Worm (Caenorhabditis elegans) whole organism, L4 larva: ENCODE data around the gene jun-1.

Source experiments
- F49E8.2 ChIP-seq: sonication (generic microtip); optimal IDR thresholded peaks from 2 replicates; lab custom pipeline; 2016; ENCODE audit warnings: missing compliant biosample characterization, mild to moderate bottlenecking, missing genetic modification characterization, borderline replicate concordance
- Y75B8A.6 ChIP-seq: fragments of 200-800 bp; sonication (Bioruptor generic); IDR thresholded peaks from 2 replicates; pipeline ENCODE4 v1.3.6; 2022; ENCODE audit warnings: missing genetic modification reagents, missing genetic modification characterization, missing compliant biosample characterization
- ZK337.2 ChIP-seq: fragments of 200-800 bp; sonication (Bioruptor generic); IDR thresholded peaks from 2 replicates; pipeline ENCODE4 v1.3.6; 2022; ENCODE audit warnings: missing genetic modification reagents, missing genetic modification characterization, missing compliant biosample characterization
- aha-1 ChIP-seq: fragments of 150-350 bp; peaks from one replicate; lab custom pipeline; 2014; ENCODE audit warnings: missing biosample characterization, missing genetic modification characterization
- ama-1 ChIP-seq: fragments of 150-350 bp; optimal IDR thresholded peaks from 2 replicates; lab custom pipeline; 2014; ENCODE audit warnings: inconsistent platforms, mixed read lengths
- ceh-62 ChIP-seq: sonication (generic microtip); optimal IDR thresholded peaks from 2 replicates; lab custom pipeline; 2017; ENCODE audit warnings: missing biosample characterization, missing genetic modification characterization
- ctbp-1 ChIP-seq: fragments of 200-800 bp; sonication (Bioruptor generic); IDR thresholded peaks from 2 replicates; pipeline ENCODE4 v1.3.6; 2022; ENCODE audit warnings: missing genetic modification reagents, missing genetic modification characterization, missing compliant biosample characterization
- dmd-6 ChIP-seq: fragments of 200-800 bp; sonication (Bioruptor generic); IDR thresholded peaks from 2 replicates; pipeline ENCODE4 v1.3.6; 2022; ENCODE audit warnings: missing genetic modification reagents, missing genetic modification characterization, missing compliant biosample characterization
- duxl-1 ChIP-seq: sonication (generic microtip); optimal IDR thresholded peaks from 2 replicates; lab custom pipeline; 2016; ENCODE audit warnings: mild to moderate bottlenecking, missing genetic modification characterization, moderate library complexity, missing compliant biosample characterization; ENCODE audit not compliant: poor library complexity
- egl-27 ChIP-seq: sonication (generic microtip); optimal IDR thresholded peaks from 3 replicates; lab custom pipeline; 2017; ENCODE audit warnings: missing biosample characterization, missing genetic modification reagents, missing genetic modification characterization
- hif-1 ChIP-seq, 2 experiments: sonication (generic microtip); optimal IDR thresholded peaks; 2 replicates each; lab custom pipeline; 2016 to 2017; ENCODE audit warnings: missing compliant biosample characterization in 2 of 2, missing genetic modification characterization in 2 of 2, missing genetic modification reagents in 2 of 2, missing genotype in 2 of 2, mild to moderate bottlenecking in 1 of 2
- lim-7 ChIP-seq: fragments of 200-800 bp; sonication (Bioruptor generic); IDR thresholded peaks from 2 replicates; pipeline ENCODE4 v1.3.6; 2022; ENCODE audit warnings: missing genetic modification characterization, missing compliant biosample characterization
- madf-5 ChIP-seq, 2 experiments: fragments of 200-800 bp; sonication (Bioruptor generic); IDR thresholded peaks; 2 replicates each; pipeline ENCODE4 v1.3.6; 2022; ENCODE audit warnings: missing compliant biosample characterization in 2 of 2, missing genetic modification characterization in 2 of 2
- mes-2 ChIP-seq: sonication (generic microtip); optimal IDR thresholded peaks from 2 replicates; lab custom pipeline; 2016; ENCODE audit warnings: missing genotype, mild to moderate bottlenecking, missing genetic modification characterization, missing compliant biosample characterization; ENCODE audit not compliant: poor library complexity, severe bottlenecking
- nhr-10 ChIP-seq: fragments of 150-350 bp; optimal IDR thresholded peaks from 2 replicates; lab custom pipeline; 2014; ENCODE audit warnings: missing biosample characterization, missing genetic modification characterization
- nhr-111 ChIP-seq: fragments of 200-800 bp; sonication (Bioruptor generic); optimal IDR thresholded peaks from 2 replicates; lab custom pipeline; 2018; ENCODE audit warnings: mild to moderate bottlenecking, missing genetic modification characterization, missing compliant biosample characterization
- nhr-25 ChIP-seq: sonication (generic microtip); optimal IDR thresholded peaks from 2 replicates; lab custom pipeline; 2017; ENCODE audit warnings: missing genetic modification characterization, mild to moderate bottlenecking, missing compliant biosample characterization, antibody characterized with exemption, moderate library complexity, borderline replicate concordance; ENCODE audit not compliant: insufficient read depth
- nhr-77 ChIP-seq: fragments of 150-350 bp; optimal IDR thresholded peaks from 2 replicates; lab custom pipeline; 2014; ENCODE audit warnings: missing biosample characterization, missing genetic modification characterization
- pqm-1 ChIP-seq: sonication (generic microtip); optimal IDR thresholded peaks from 2 replicates; lab custom pipeline; 2017; ENCODE audit warnings: missing biosample characterization, missing genetic modification characterization
- saeg-2 ChIP-seq: fragments of 200-800 bp; sonication (Bioruptor generic); IDR thresholded peaks from 2 replicates; pipeline ENCODE4 v1.3.6; 2022; ENCODE audit warnings: missing genetic modification reagents, missing genetic modification characterization, missing compliant biosample characterization
- sdz-12 ChIP-seq: fragments of 200-800 bp; sonication (Bioruptor generic); optimal IDR thresholded peaks from 2 replicates; lab custom pipeline; 2018; ENCODE audit warnings: mild to moderate bottlenecking, missing genetic modification characterization, missing compliant biosample characterization
- set-16 ChIP-seq: fragments of 200-800 bp; sonication (Bioruptor generic); IDR thresholded peaks from 2 replicates; pipeline ENCODE4 v1.3.6; 2022; ENCODE audit warnings: missing genetic modification reagents, missing genetic modification characterization, missing compliant biosample characterization
- snpc-4 ChIP-seq: fragments of 150-350 bp; optimal IDR thresholded peaks from 2 replicates; lab custom pipeline; 2014; ENCODE audit warnings: missing biosample characterization, missing genetic modification characterization
- unc-39 ChIP-seq: sonication (generic microtip); optimal IDR thresholded peaks from 2 replicates; lab custom pipeline; 2017; ENCODE audit warnings: missing biosample characterization, missing genetic modification characterization
- unc-62 ChIP-seq, 3 experiments: fragments of 150-350 bp in 1 of 3; sonication (generic microtip); optimal IDR thresholded peaks in 2 of 3; peaks in 1 of 3; 1 replicate in 1 of 3; 2 replicates in 2 of 3; lab custom pipeline; 2014 to 2017; ENCODE audit warnings: missing biosample characterization in 3 of 3, missing genetic modification characterization in 3 of 3, missing genetic modification reagents in 3 of 3, missing genotype in 1 of 3

The jun-1 gene

ce11 chrII:9137803-9138202 lies 24.8 kb downstream of the jun-1 start, which contains the start of gene C16D2.3:
C16D2.3 (plus strand) TSS chrII:9138103.
- no peak for TF ChIP-seq ctbp-1 (GFP tag; lab: Robert Waterston, UW)
- no peak for TF ChIP-seq set-16 (GFP tag; lab: Robert Waterston, UW)
- no peak for TF ChIP-seq duxl-1 (tag; lab: Kevin White, UChicago)
- TF ChIP-seq saeg-2 (GFP tag; lab: Robert Waterston, UW): no peak
- TF ChIP-seq pqm-1: no peak
- TF ChIP-seq nhr-25: no peak
- no peak for TF ChIP-seq dmd-6 (GFP tag; lab: Robert Waterston, UW)
- TF ChIP-seq hif-1 (tag; optimal IDR thresholded peaks at IDR 0.05; lab: Kevin White, UChicago): no peak
- TF ChIP-seq sdz-12 (GFP tag; lab: Kevin White, UChicago): no peak
- no peak for TF ChIP-seq F49E8.2 (tag; lab: Kevin White, UChicago)
- TF ChIP-seq ZK337.2 (GFP tag; lab: Robert Waterston, UW): no peak
- TF ChIP-seq, all 104 proteins: peak for 0

ce11 chrII:9139172-9139700 lies 26.3 kb downstream of the jun-1 start, which contains the start of gene Y9C2UA.1:
Y9C2UA.1 (plus strand) TSS chrII:9139650.
- TF ChIP-seq unc-39 (tag; lab: Kevin White, UChicago) (no peak), aha-1 (tag; lab: Kevin White, UChicago) (peak; percentile 42)
- TF ChIP-seq, all 104 proteins: peak for 1

- TF ChIP-seq nhr-10 (tag; lab: Kevin White, UChicago): no peak
- TF ChIP-seq unc-62 (GFP tag; optimal IDR thresholded peaks at IDR 0.05 in 1 of 2; lab: Kevin White, UChicago): peak in 1 of 2 experiments; percentile 52
- no peak for TF ChIP-seq unc-62 (tag; optimal IDR thresholded peaks at IDR 0.05; lab: Kevin White, UChicago)
- no peak for TF ChIP-seq nhr-111 (GFP tag; lab: Kevin White, UChicago)
- no peak for TF ChIP-seq snpc-4 (tag; lab: Kevin White, UChicago)
Measured at ce11 chrII:9141110-9141509, 28.2 kb downstream of the jun-1 start.

DNA sequence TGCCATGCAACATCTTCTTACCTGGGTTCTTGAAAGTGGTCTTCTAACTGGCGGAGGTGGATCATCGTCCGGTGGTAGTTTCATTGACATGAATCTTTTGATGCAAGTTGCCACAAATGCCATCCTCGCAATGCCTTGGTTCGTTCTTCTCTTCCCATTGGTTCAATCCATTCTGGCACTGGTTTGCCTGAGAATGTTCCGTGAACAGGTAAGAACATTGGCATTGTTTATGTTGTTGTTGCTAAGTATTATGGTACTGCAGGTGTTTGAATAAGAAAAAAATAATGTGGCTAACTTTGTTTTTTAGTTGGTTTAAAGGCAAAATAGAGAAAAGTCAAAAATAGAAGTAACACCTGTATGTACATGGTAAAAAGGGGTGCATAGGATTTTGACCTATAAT lies 30.8 kb downstream of the jun-1 start:
- TF ChIP-seq egl-27 (tag; lab: Kevin White, UChicago) (no peak), unc-62 (GFP tag; optimal IDR thresholded peaks at IDR 0.05 in 1 of 2; lab: Kevin White, UChicago) (peak in 1 of 2 experiments; percentile 93), unc-62 (tag; optimal IDR thresholded peaks at IDR 0.05; lab: Kevin White, UChicago) (no peak), mes-2 (tag; lab: Kevin White, UChicago) (no peak), dmd-6 (GFP tag; lab: Robert Waterston, UW) (no peak), aha-1 (tag; lab: Kevin White, UChicago) (no peak), unc-39 (tag; lab: Kevin White, UChicago) (no peak)

ce11 chrII:9144366-9144765 lies 31.4 kb downstream of the jun-1 start:
- TF ChIP-seq Y75B8A.6 (no peak), lim-7 (no peak), ama-1 (lab: Kevin White, UChicago) (no peak), nhr-77 (tag; lab: Kevin White, UChicago) (no peak), madf-5 (GFP tag; IDR thresholded peaks at IDR 0.05; lab: Robert Waterston, UW) (no peak)
- TF ChIP-seq, all 104 proteins: peak for 0

DNA sequence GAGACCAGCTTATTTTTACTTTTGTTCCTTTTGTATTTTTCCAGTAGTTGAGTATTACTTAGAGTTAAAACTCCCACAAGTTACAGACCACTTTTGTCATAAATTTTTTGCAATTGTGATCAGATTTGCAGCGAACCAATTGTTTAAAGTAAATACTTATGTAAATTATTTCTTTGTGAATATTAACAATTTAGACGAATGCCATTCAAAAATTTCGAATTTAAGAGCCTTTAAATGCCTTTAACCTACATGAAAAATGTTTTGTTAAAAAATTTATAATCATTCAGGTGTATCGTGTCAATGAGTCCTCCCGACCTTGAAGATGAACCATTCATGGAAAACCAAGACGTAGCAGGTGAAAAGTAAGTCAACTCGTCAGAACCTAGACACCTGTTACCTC lies 33.0 kb downstream of the jun-1 start, which contains the start of gene W07A12.4:
Gene W07A12.4, plus strand, starts transcription at position 301 of the 400 bp plus-strand sequence.
- TF ChIP-seq ceh-62 (tag; lab: Kevin White, UChicago) (no peak), aha-1 (tag; lab: Kevin White, UChicago) (peak; percentile 41)
- TF ChIP-seq, all 104 proteins: peak for 1

DNA sequence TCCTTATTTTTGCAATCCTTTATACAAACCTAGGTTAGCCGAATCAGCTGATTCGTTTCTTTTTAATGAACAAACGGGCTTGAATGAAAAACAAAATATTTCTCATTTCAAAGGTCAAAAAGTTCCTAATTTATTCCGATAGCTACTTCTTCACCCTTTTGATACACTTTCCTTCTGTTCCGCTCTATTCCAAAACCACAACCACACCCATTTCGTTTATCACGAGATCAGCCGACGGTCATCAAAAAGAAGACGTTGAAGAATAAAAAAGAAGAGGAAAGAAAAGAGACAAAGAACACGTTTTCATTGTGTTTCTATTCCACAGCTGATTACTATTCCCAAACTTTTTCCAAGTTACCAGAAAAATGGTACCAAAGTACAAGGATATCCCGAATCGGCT lies 35.1 kb downstream of the jun-1 start:
- TF ChIP-seq unc-62 (GFP tag; optimal IDR thresholded peaks at IDR 0.05 in 1 of 2; lab: Kevin White, UChicago): no peak
- no peak for TF ChIP-seq unc-62 (tag; optimal IDR thresholded peaks at IDR 0.05; lab: Kevin White, UChicago)
- no peak for TF ChIP-seq Y75B8A.6
- TF ChIP-seq, all 104 proteins: peak for 0
